Fruit fly (Drosophila melanogaster): ENCODE measurements around the gene Ssdp.

Gene Ssdp

dm6 chr3R:18223434-18223833, 24.0 kb upstream of the Ssdp start, which contains the start of the genes mTerf5 and Non3 (continued):
- TF ChIP-seq unpg (GFP tag; optimal IDR thresholded peaks at IDR 0.05) (peak; percentile 69), H15 (GFP tag; IDR thresholded peaks at IDR 0.05) (peak; percentile 15; the same call in 1 of the 3 replicates), CG3726 (GFP tag; IDR thresholded peaks at IDR 0.05) (no peak), Meics (GFP tag; optimal IDR thresholded peaks at IDR 0.05) (peak; percentile 65), lilli (GFP tag; optimal IDR thresholded peaks at IDR 0.05) (peak; percentile 61), CG1024 (GFP tag; IDR thresholded peaks at IDR 0.05) (no peak), pho (GFP tag; optimal IDR thresholded peaks at IDR 0.05) (peak; percentile 32), ara (GFP tag; IDR thresholded peaks at IDR 0.05) (no peak), fru (optimal IDR thresholded peaks at IDR 0.05) (no peak), fd96Cb (tag; optimal IDR thresholded peaks at IDR 0.05) (peak; percentile 40), Ets97D (GFP tag; optimal IDR thresholded peaks at IDR 0.05) (peak; percentile 43), CG18011 (GFP tag; optimal IDR thresholded peaks at IDR 0.05) (peak; percentile 6), H2.0 (GFP tag; IDR thresholded peaks at IDR 0.05) (no peak), Dbx (GFP tag; IDR thresholded peaks at IDR 0.05) (peak; percentile 59; the same call in 2 of the 3 replicates), vfl (GFP tag; optimal IDR thresholded peaks at IDR 0.05) (peak; percentile 8), CG12155 (GFP tag; optimal IDR thresholded peaks at IDR 0.05) (peak; percentile 55), CG17186 (GFP tag; optimal IDR thresholded peaks at IDR 0.05) (peak; percentile 33), CkIIα-i1 (GFP tag; IDR thresholded peaks at IDR 0.05) (no peak), CrebB (tag; optimal IDR thresholded peaks at IDR 0.05) (no peak), pb (GFP tag; optimal IDR thresholded peaks at IDR 0.05) (peak; percentile 14), CG2712 (tag; optimal IDR thresholded peaks at IDR 0.05) (peak; percentile 80), B-H2 (GFP tag; optimal IDR thresholded peaks at IDR 0.05) (peak; percentile 70), scrt (GFP tag; optimal IDR thresholded peaks at IDR 0.05) (peak; percentile 96), CG32772 (GFP tag; IDR thresholded peaks at IDR 0.05) (0 out of 2 replicates have a peak, but pooled peaks have one; percentile 15), kah (GFP tag; optimal IDR thresholded peaks at IDR 0.05) (peak; percentile 71), Dip3 (GFP tag; optimal IDR thresholded peaks at IDR 0.05) (peak; percentile 8), CG2678 (tag; optimal IDR thresholded peaks at IDR 0.05) (peak; percentile 67), CG31441 (GFP tag; IDR thresholded peaks at IDR 0.05) (peak; percentile 64), Side (GFP tag; optimal IDR thresholded peaks at IDR 0.05) (no peak), gsb-n (tag; optimal IDR thresholded peaks at IDR 0.05) (peak; percentile 58), nerfin-2 (GFP tag; IDR thresholded peaks at IDR 0.05; ENCODE audit: partially characterized antibody) (peak; percentile 72), h (optimal IDR thresholded peaks at IDR 0.05) (no peak), Hr51 (GFP tag; optimal IDR thresholded peaks at IDR 0.05) (peak in 1 of 2 experiments; percentile 46), row (GFP tag; IDR thresholded peaks at IDR 0.05) (peak; percentile 89), CG6272 (GFP tag; IDR thresholded peaks at IDR 0.05) (peak; percentile 62), CG4328 (GFP tag; optimal IDR thresholded peaks at IDR 0.05) (peak; percentile 41), mld (GFP tag; IDR thresholded peaks at IDR 0.05; ENCODE audit: partially characterized antibody) (peak; percentile 68; the same call in 1 of the 3 replicates), CG16813 (GFP tag; IDR thresholded peaks at IDR 0.05; ENCODE audit: partially characterized antibody) (peak; percentile 89), tna (GFP tag; IDR thresholded peaks at IDR 0.05; ENCODE audit: partially characterized antibody) (peak; percentile 52; the same call in 1 of the 2 replicates), CG2120 (GFP tag; optimal IDR thresholded peaks at IDR 0.05) (peak; percentile 63), inv (GFP tag; IDR thresholded peaks at IDR 0.05; ENCODE audit: partially characterized antibody) (peak; percentile 85), Ets65A (GFP tag) (peak; percentile 83), CG5953 (GFP tag; IDR thresholded peaks at IDR 0.05) (no peak), CG4282 (GFP tag; optimal IDR thresholded peaks at IDR 0.05) (no peak), CG12299 (tag; optimal IDR thresholded peaks at IDR 0.05) (peak; percentile 32), CG15011 (GFP tag; optimal IDR thresholded peaks at IDR 0.05) (no peak), CG7745 (tag; optimal IDR thresholded peaks at IDR 0.05) (no peak), Taf1 (GFP tag; IDR thresholded peaks at IDR 0.05) (no peak), hkb (optimal IDR thresholded peaks at IDR 0.05) (no peak), hkb (GFP tag; IDR thresholded peaks at IDR 0.05) (peak; percentile 66), CG11695 (GFP tag; IDR thresholded peaks at IDR 0.05) (no peak; the same call in 2 of the 3 replicates), CG9437 (GFP tag; optimal IDR thresholded peaks at IDR 0.05) (peak; percentile 86)

All from whole organism, embryonic.